Worm (Caenorhabditis elegans): ENCODE results near the gene npl-4.2.

npl-4.2 gene

DNA sequence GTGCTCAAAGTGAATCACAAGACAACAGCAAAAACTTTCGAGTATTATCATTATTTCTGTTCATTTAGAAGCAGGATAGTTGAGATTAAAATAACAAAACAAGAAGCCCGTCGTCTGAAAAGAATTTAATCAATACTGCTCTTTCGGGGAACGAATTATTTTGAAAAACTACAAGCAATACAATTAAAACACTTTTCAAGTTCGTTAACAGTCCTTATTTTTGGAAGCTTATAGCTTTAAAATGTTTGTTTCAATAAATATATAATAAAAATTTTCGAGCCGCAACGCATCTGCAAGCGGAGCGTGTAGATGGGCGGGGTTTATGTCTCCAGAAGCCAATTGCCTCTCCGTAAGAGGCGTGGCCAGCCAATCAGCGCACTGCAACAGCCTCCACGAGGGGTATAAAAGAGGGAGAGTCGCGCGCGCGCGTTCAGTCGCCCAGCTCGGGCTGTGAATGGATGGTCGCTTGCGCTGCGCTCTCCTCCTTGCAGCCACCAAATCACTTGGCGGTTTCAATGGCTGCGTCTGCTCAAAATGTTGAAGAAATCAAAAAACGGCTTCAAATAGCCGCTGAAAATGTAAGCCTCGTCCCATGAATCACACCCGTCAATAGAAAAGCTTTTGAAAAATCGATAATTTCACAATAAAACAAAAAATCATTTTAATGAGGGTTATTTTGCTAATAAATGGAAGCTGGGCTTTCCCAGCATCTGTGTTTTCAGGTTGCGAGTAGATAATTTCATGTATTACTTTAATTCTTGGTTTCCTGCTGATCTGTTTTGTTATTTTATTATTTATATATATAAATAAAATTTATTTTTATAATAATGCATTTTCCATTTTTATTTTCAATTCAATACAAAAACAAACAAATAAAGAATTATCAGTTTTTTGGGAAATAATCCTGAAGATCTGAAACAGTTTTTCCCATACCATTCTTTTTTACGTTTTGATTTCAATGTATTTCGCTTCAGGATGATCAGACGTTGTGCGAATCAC lies 38.3 kb downstream of the npl-4.2 start, which contains the start of the genes ift-43 and mdt-26 (continued):
- TF ChIP-seq efl-1 (GFP tag; optimal IDR thresholded peaks at IDR 0.05) (peak; percentile 44), gei-17 (GFP tag; optimal IDR thresholded peaks at IDR 0.05) (peak; percentile 56), F23B12.7 (tag; optimal IDR thresholded peaks at IDR 0.05; ENCODE audit: insufficient read depth) (peak; percentile 85), Y53F4B.3 (GFP tag; IDR thresholded peaks at IDR 0.05) (0 out of 2 replicates have a peak, but pooled peaks have one; percentile 37), snpc-4 (GFP tag; optimal IDR thresholded peaks at IDR 0.05) (peak; percentile 59), snpc-4 (tag; optimal IDR thresholded peaks at IDR 0.05) (peak in 2 of 4 experiments; percentile 31 to 49), Y95B8A.8 (GFP tag; IDR thresholded peaks at IDR 0.05) (peak; percentile 65), snpc-1.3 (tag; optimal IDR thresholded peaks at IDR 0.05; ENCODE audit: insufficient read depth) (peak; percentile 53), Y79H2A.3 (GFP tag; conservative IDR thresholded peaks at IDR 0.05) (peak; percentile 81; the same call in 1 of the 2 replicates), let-526 (GFP tag; IDR thresholded peaks at IDR 0.05) (peak; percentile 90), nhr-80 (tag; optimal IDR thresholded peaks at IDR 0.05) (no peak), pha-4 (tag; optimal IDR thresholded peaks at IDR 0.05) (no peak), attf-3 (GFP tag; conservative IDR thresholded peaks at IDR 0.05) (no peak), hmg-20 (GFP tag; IDR thresholded peaks at IDR 0.05) (peak; percentile 10; the same call in 1 of the 2 replicates), somi-1 (GFP tag; optimal IDR thresholded peaks at IDR 0.05) (no peak), cebp-2 (GFP tag; IDR thresholded peaks at IDR 0.05) (0 out of 2 replicates have a peak, but pooled peaks have one; percentile 40), ceh-100 (GFP tag; IDR thresholded peaks at IDR 0.05) (peak; percentile 80), dox-1 (GFP tag; IDR thresholded peaks at IDR 0.05) (peak; percentile 87), lsy-27 (tag; optimal IDR thresholded peaks at IDR 0.05; ENCODE audit: borderline replicate concordance, insufficient read depth) (peak; percentile 41), zim-3 (tag; optimal IDR thresholded peaks at IDR 0.05) (peak; percentile 72), ccch-3 (GFP tag; optimal IDR thresholded peaks at IDR 0.05) (peak; percentile 32), B0019.2 (GFP tag; conservative IDR thresholded peaks at IDR 0.05) (no peak), madf-3 (GFP tag; IDR thresholded peaks at IDR 0.05) (peak; percentile 93), lir-1 (GFP tag; conservative IDR thresholded peaks at IDR 0.05) (peak; percentile 48; the same call in 1 of the 2 replicates), lsl-1 (GFP tag; optimal IDR thresholded peaks at IDR 0.05) (peak; percentile 64), sdz-38 (tag; optimal IDR thresholded peaks at IDR 0.05) (peak; percentile 16), mcd-1 (GFP tag; IDR thresholded peaks at IDR 0.05) (peak; percentile 85), C06A6.2 (GFP tag; conservative IDR thresholded peaks at IDR 0.05) (peak; percentile 84), nfya-2 (GFP tag; IDR thresholded peaks at IDR 0.05) (peak; percentile 100), F55B11.4 (tag; optimal IDR thresholded peaks at IDR 0.05; ENCODE audit: borderline replicate concordance, insufficient read depth) (no peak), F37B4.10 (GFP tag; IDR thresholded peaks at IDR 0.05) (no peak), D2030.7 (GFP tag; IDR thresholded peaks at IDR 0.05) (peak; percentile 72), ceh-27 (GFP tag; optimal IDR thresholded peaks at IDR 0.05) (peak; percentile 84), B0336.3 (GFP tag; IDR thresholded peaks at IDR 0.05) (no peak), F52B5.7 (tag; optimal IDR thresholded peaks at IDR 0.05) (no peak), rec-8 (tag; optimal IDR thresholded peaks at IDR 0.05) (peak; percentile 11 to 40), him-1 (tag; optimal IDR thresholded peaks at IDR 0.05) (peak; percentile 27), mxl-1 (tag; optimal IDR thresholded peaks at IDR 0.05) (no peak), aptf-2 (GFP tag; conservative IDR thresholded peaks at IDR 0.05) (no peak), ceh-40 (GFP tag; IDR thresholded peaks at IDR 0.05) (peak; percentile 83; the same call in 1 of the 2 replicates), tbp1 (GFP tag; optimal IDR thresholded peaks at IDR 0.05) (peak; percentile 76), sea-2 (GFP tag; IDR thresholded peaks at IDR 0.05) (0 out of 2 replicates have a peak, but pooled peaks have one; percentile 65), C17E4.6 (GFP tag; IDR thresholded peaks at IDR 0.05) (peak; percentile 53; the same call in 1 of the 2 replicates), hlh-12 (tag; optimal IDR thresholded peaks at IDR 0.05) (no peak), madf-8 (GFP tag; conservative IDR thresholded peaks at IDR 0.05) (peak; percentile 10)

Measured in whole organism, young adult.